Fruit fly (Drosophila melanogaster) whole organism, embryonic: ENCODE data around the gene CAHbeta.

Source experiments
- ATbp ChIP-seq: fragments of 200-800 bp; sonication (Bioruptor generic); optimal IDR thresholded peaks from 2 replicates; lab custom pipeline; 2017; ENCODE audit warnings: missing biosample characterization, mild to moderate bottlenecking, missing genetic modification characterization, missing genetic modification reagents
- Bdp1 ChIP-seq: fragments of 200-800 bp; sonication (Bioruptor generic); optimal IDR thresholded peaks from 3 replicates; lab custom pipeline; 2016; ENCODE audit warnings: missing biosample characterization, missing genetic modification characterization
- C15 ChIP-seq: fragments of 200-800 bp; sonication (Bioruptor generic); IDR thresholded peaks from 3 replicates; pipeline ENCODE4 v1.3.6; 2022; ENCODE audit warnings: missing biosample characterization, missing genetic modification characterization
- CG18011 ChIP-seq: fragments of 200-800 bp; sonication (Bioruptor generic); optimal IDR thresholded peaks from 2 replicates; lab custom pipeline; 2017; ENCODE audit warnings: missing biosample characterization, missing genetic modification characterization, mild to moderate bottlenecking, moderate library complexity, missing genotype
- CoRest ChIP-seq: fragments of 200-800 bp; sonication (Bioruptor generic); optimal IDR thresholded peaks from 3 replicates; lab custom pipeline; 2018; ENCODE audit warnings: missing biosample characterization, mild to moderate bottlenecking, missing genetic modification characterization, moderate library complexity
- HLHmδ ChIP-seq: fragments of 200-800 bp; sonication (Bioruptor generic); optimal IDR thresholded peaks from 2 replicates; lab custom pipeline; 2018; ENCODE audit warnings: missing biosample characterization, mild to moderate bottlenecking, missing genetic modification characterization, moderate library complexity
- Six4 ChIP-seq: fragments of 200-800 bp; sonication (Bioruptor generic); optimal IDR thresholded peaks from 2 replicates; lab custom pipeline; 2016; ENCODE audit warnings: missing biosample characterization, missing genetic modification characterization
- lbe ChIP-seq: fragments of 200-800 bp; sonication (Bioruptor generic); optimal IDR thresholded peaks from 2 replicates; lab custom pipeline; 2016; ENCODE audit warnings: missing biosample characterization, mild to moderate bottlenecking, missing genetic modification characterization
- sug ChIP-seq: fragments of 200-800 bp; optimal IDR thresholded peaks from 2 replicates; lab custom pipeline; 2019; ENCODE audit warnings: missing biosample characterization, mild to moderate bottlenecking, missing genetic modification characterization, moderate library complexity

DNA sequence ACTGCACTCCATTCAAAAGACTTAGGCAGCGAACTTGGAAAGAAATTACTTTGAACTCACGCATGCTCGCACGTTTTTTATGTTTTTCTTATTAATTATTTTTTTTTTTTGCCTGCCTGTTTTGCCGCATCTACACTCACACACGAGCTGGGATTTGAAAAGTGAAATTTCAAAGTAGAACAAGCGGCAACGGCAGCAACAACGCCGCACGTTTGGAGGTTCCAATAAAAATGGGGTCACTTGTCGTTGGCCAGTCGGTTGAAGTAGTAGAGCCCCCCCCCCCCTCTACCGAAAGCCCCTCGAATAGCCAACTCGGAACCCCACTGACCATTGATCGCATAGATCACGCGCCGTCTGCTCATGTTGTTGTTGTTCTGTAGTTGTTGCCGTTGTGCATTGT lies 34.2 kb upstream of the CAHbeta start:
- TF ChIP-seq sug (tag; lab: Kevin White, UChicago) (no peak), Bdp1 (no peak), C15 (GFP tag; lab: Robert Waterston, UW) (no peak), CG18011 (GFP tag; lab: Kevin White, UChicago) (no peak), HLHmδ (GFP tag; lab: Kevin White, UChicago) (no peak), CoRest (tag; lab: Kevin White, UChicago) (no peak), ATbp (GFP tag; lab: Kevin White, UChicago) (no peak), lbe (GFP tag; lab: Kevin White, UChicago) (no peak), Six4 (GFP tag; lab: Kevin White, UChicago) (no peak)
